Fruit fly (Drosophila melanogaster) whole organism, prepupa: ENCODE measurements around the gene Nthl1.

ENCODE experiments used
- CG10631 ChIP-seq: fragments of 200-800 bp; sonication (Bioruptor generic); optimal IDR thresholded peaks from 2 replicates; lab custom pipeline; 2016; ENCODE audit warnings: missing biosample characterization, missing genetic modification characterization
- CG10669 ChIP-seq: fragments of 200-800 bp; sonication (Bioruptor generic); optimal IDR thresholded peaks from 3 replicates; lab custom pipeline; 2018; ENCODE audit warnings: missing biosample characterization, mild to moderate bottlenecking, missing genetic modification characterization, moderate library complexity
- CG11294 ChIP-seq: fragments of 200-800 bp; sonication (Bioruptor generic); IDR thresholded peaks from 2 replicates; pipeline ENCODE4 v1.3.6; 2022; ENCODE audit warnings: missing biosample characterization, missing genetic modification characterization
- CG11762 ChIP-seq: fragments of 200-800 bp; sonication (Bioruptor generic); optimal IDR thresholded peaks from 3 replicates; lab custom pipeline; 2016; ENCODE audit warnings: missing biosample characterization, missing genetic modification characterization; ENCODE audit not compliant: insufficient read depth
- CG11902 ChIP-seq: fragments of 200-800 bp; sonication (Bioruptor generic); optimal IDR thresholded peaks from 3 replicates; lab custom pipeline; 2016; ENCODE audit warnings: missing biosample characterization, missing genetic modification characterization
- CG15336 ChIP-seq: fragments of 200-800 bp; sonication (Bioruptor generic); IDR thresholded peaks from 2 replicates; pipeline ENCODE4 v1.3.6; 2022; ENCODE audit warnings: missing biosample characterization, missing genetic modification characterization
- CG1621 ChIP-seq: fragments of 200-800 bp; sonication (Bioruptor generic); optimal IDR thresholded peaks from 3 replicates; lab custom pipeline; 2018; ENCODE audit warnings: missing biosample characterization, mild to moderate bottlenecking, missing genetic modification characterization
- CG16779 ChIP-seq: fragments of 200-800 bp; sonication (Bioruptor generic); optimal IDR thresholded peaks from 3 replicates; lab custom pipeline; 2017; ENCODE audit warnings: missing biosample characterization, mild to moderate bottlenecking, missing genetic modification characterization
- CG31627 ChIP-seq: fragments of 200-800 bp; sonication (Bioruptor generic); optimal IDR thresholded peaks from 3 replicates; lab custom pipeline; 2016; ENCODE audit warnings: missing biosample characterization, missing genetic modification characterization
- CG32006 ChIP-seq: fragments of 200-800 bp; sonication (Bioruptor generic); optimal IDR thresholded peaks from 3 replicates; lab custom pipeline; 2017; ENCODE audit warnings: missing biosample characterization, mild to moderate bottlenecking, missing genetic modification characterization
- CG34406 ChIP-seq: fragments of 200-800 bp; sonication (Bioruptor generic); optimal IDR thresholded peaks from 3 replicates; lab custom pipeline; 2016; ENCODE audit warnings: missing biosample characterization, missing genetic modification characterization
- CG3919 ChIP-seq: fragments of 200-800 bp; sonication (Bioruptor generic); optimal IDR thresholded peaks from 3 replicates; lab custom pipeline; 2016; ENCODE audit warnings: missing biosample characterization, missing genetic modification characterization
- CG4318 ChIP-seq: fragments of 200-800 bp; sonication (Bioruptor generic); optimal IDR thresholded peaks from 3 replicates; lab custom pipeline; 2017; ENCODE audit warnings: missing biosample characterization, mild to moderate bottlenecking, missing genetic modification characterization
- CG6163 ChIP-seq: fragments of 200-800 bp; sonication (Bioruptor generic); IDR thresholded peaks from 3 replicates; pipeline ENCODE4 v1.3.6; 2022; ENCODE audit warnings: missing biosample characterization, missing genetic modification characterization
- CG6276 ChIP-seq: fragments of 200-800 bp; sonication (Bioruptor generic); optimal IDR thresholded peaks from 2 replicates; lab custom pipeline; 2017; ENCODE audit warnings: missing biosample characterization, mild to moderate bottlenecking, missing genetic modification characterization
- CG6808 ChIP-seq: fragments of 200-800 bp; sonication (Bioruptor generic); optimal IDR thresholded peaks from 3 replicates; lab custom pipeline; 2017; ENCODE audit warnings: missing biosample characterization, missing genetic modification characterization, mild to moderate bottlenecking, moderate library complexity, missing genetic modification reagents
- CG7368 ChIP-seq: fragments of 200-800 bp; sonication (Bioruptor generic); optimal IDR thresholded peaks from 3 replicates; lab custom pipeline; 2016; ENCODE audit warnings: missing biosample characterization, missing genetic modification characterization
- CG8119 ChIP-seq: fragments of 200-800 bp; sonication (Bioruptor generic); IDR thresholded peaks from 3 replicates; pipeline ENCODE4 v1.3.6; 2022; ENCODE audit warnings: missing biosample characterization, missing genetic modification characterization
- CG8319 ChIP-seq: fragments of 200-800 bp; sonication (Bioruptor generic); optimal IDR thresholded peaks from 3 replicates; lab custom pipeline; 2016; ENCODE audit warnings: missing biosample characterization, missing genetic modification characterization
- CG8632 ChIP-seq: fragments of 200-800 bp; sonication (Bioruptor generic); optimal IDR thresholded peaks from 3 replicates; lab custom pipeline; 2016; ENCODE audit warnings: missing biosample characterization, missing genetic modification characterization
- Eip75B ChIP-seq: fragments of 200-800 bp; sonication (Bioruptor generic); optimal IDR thresholded peaks from 3 replicates; lab custom pipeline; 2016; ENCODE audit warnings: missing biosample characterization, missing genetic modification characterization
- Eip78C ChIP-seq: fragments of 200-800 bp; sonication (Bioruptor generic); peaks from one replicate; lab custom pipeline; 2016; ENCODE audit warnings: missing biosample characterization, missing genetic modification characterization
- Eip93F ChIP-seq: fragments of 200-800 bp; sonication (Bioruptor generic); optimal IDR thresholded peaks from 2 replicates; lab custom pipeline; 2016; ENCODE audit warnings: missing biosample characterization, mild to moderate bottlenecking, missing genetic modification characterization
- Gug ChIP-seq: fragments of 200-800 bp; sonication (Bioruptor generic); IDR thresholded peaks from 2 replicates; pipeline ENCODE4 v1.3.6; 2022; ENCODE audit warnings: missing biosample characterization, missing genetic modification characterization
- Hr38 ChIP-seq: sonication (Bioruptor generic); optimal IDR thresholded peaks from 2 replicates; lab custom pipeline; 2016; ENCODE audit warnings: missing biosample characterization, missing genetic modification characterization
- Hr39 ChIP-seq: fragments of 200-800 bp; sonication (Bioruptor generic); optimal IDR thresholded peaks from 2 replicates; lab custom pipeline; 2016; ENCODE audit warnings: missing biosample characterization, missing genetic modification characterization
- Met ChIP-seq: fragments of 200-800 bp; sonication (Bioruptor generic); optimal IDR thresholded peaks from 3 replicates; lab custom pipeline; 2016; ENCODE audit warnings: missing biosample characterization, missing genetic modification characterization
- OdsH ChIP-seq: fragments of 200-800 bp; sonication (Bioruptor generic); optimal IDR thresholded peaks from 3 replicates; lab custom pipeline; 2016; ENCODE audit warnings: missing biosample characterization, missing genetic modification characterization
- Sox102F ChIP-seq: fragments of 200-800 bp; sonication (Bioruptor generic); optimal IDR thresholded peaks from 2 replicates; lab custom pipeline; 2016; ENCODE audit warnings: missing biosample characterization, mild to moderate bottlenecking, missing genetic modification characterization
- Sox14 ChIP-seq: fragments of 200-800 bp; sonication (Bioruptor generic); optimal IDR thresholded peaks from 3 replicates; lab custom pipeline; 2016; ENCODE audit warnings: missing biosample characterization, missing genetic modification characterization
- Sox15 ChIP-seq: fragments of 200-800 bp; sonication (Bioruptor generic); optimal IDR thresholded peaks from 3 replicates; lab custom pipeline; 2016; ENCODE audit warnings: missing biosample characterization, missing genetic modification characterization
- achi ChIP-seq: fragments of 200-800 bp; sonication (Bioruptor generic); optimal IDR thresholded peaks from 3 replicates; lab custom pipeline; 2016; ENCODE audit warnings: missing biosample characterization, missing genetic modification characterization
- dac ChIP-seq: fragments of 200-800 bp; sonication (Bioruptor generic); optimal IDR thresholded peaks from 2 replicates; lab custom pipeline; 2017; ENCODE audit warnings: missing biosample characterization, mild to moderate bottlenecking, missing genetic modification characterization
- dsx ChIP-seq: fragments of 200-800 bp; optimal IDR thresholded peaks from 3 replicates; lab custom pipeline; 2019; ENCODE audit warnings: missing biosample characterization, mild to moderate bottlenecking, missing genetic modification characterization, moderate library complexity; ENCODE audit not compliant: poor library complexity, severe bottlenecking
- eg ChIP-seq: fragments of 200-800 bp; sonication (Bioruptor generic); IDR thresholded peaks from 3 replicates; pipeline ENCODE4 v1.3.6; 2022; ENCODE audit warnings: missing biosample characterization, missing genetic modification characterization
- esn ChIP-seq: fragments of 200-800 bp; sonication (Bioruptor generic); optimal IDR thresholded peaks from 2 replicates; lab custom pipeline; 2016; ENCODE audit warnings: missing biosample characterization, mild to moderate bottlenecking, missing genetic modification characterization, moderate library complexity
- fd59A ChIP-seq: fragments of 200-800 bp; sonication (Bioruptor generic); optimal IDR thresholded peaks from 2 replicates; lab custom pipeline; 2017; ENCODE audit warnings: missing biosample characterization, mild to moderate bottlenecking, missing genetic modification characterization, missing genetic modification reagents
- fd85E ChIP-seq: fragments of 200-800 bp; sonication (Bioruptor generic); optimal IDR thresholded peaks from 3 replicates; lab custom pipeline; 2016; ENCODE audit warnings: missing biosample characterization, missing genetic modification characterization
- fkh ChIP-seq: fragments of 200-800 bp; sonication (Bioruptor generic); optimal IDR thresholded peaks from 3 replicates; lab custom pipeline; 2017; ENCODE audit warnings: missing biosample characterization, mild to moderate bottlenecking, missing genetic modification characterization, moderate library complexity
- lz ChIP-seq: fragments of 200-800 bp; sonication (Bioruptor generic); optimal IDR thresholded peaks from 3 replicates; lab custom pipeline; 2016; ENCODE audit warnings: missing biosample characterization, missing genetic modification characterization
- net ChIP-seq: fragments of 200-800 bp; sonication (Bioruptor generic); optimal IDR thresholded peaks from 3 replicates; lab custom pipeline; 2016; ENCODE audit warnings: missing biosample characterization, missing genetic modification characterization
- pdm3 ChIP-seq: fragments of 200-800 bp; sonication (Bioruptor generic); optimal IDR thresholded peaks from 3 replicates; lab custom pipeline; 2016; ENCODE audit warnings: missing biosample characterization, missing genetic modification characterization
- salr ChIP-seq, 2 experiments: fragments of 200-800 bp; sonication (Bioruptor generic); optimal IDR thresholded peaks; 3 replicates each; lab custom pipeline; 2016 to 2018; ENCODE audit warnings: missing biosample characterization in 2 of 2, missing genetic modification characterization in 2 of 2, mild to moderate bottlenecking in 1 of 2
- ss ChIP-seq, 2 experiments: fragments of 200-800 bp; sonication (Bioruptor generic); optimal IDR thresholded peaks; 2 replicates in 1 of 2; 3 replicates in 1 of 2; lab custom pipeline; 2017 to 2018; ENCODE audit warnings: mild to moderate bottlenecking in 2 of 2, missing biosample characterization in 2 of 2, missing genetic modification characterization in 2 of 2, moderate library complexity in 1 of 2
- svp ChIP-seq: fragments of 200-800 bp; sonication (Bioruptor generic); peaks from one replicate; lab custom pipeline; 2016; ENCODE audit warnings: missing biosample characterization, missing genetic modification characterization
- topi ChIP-seq: fragments of 200-800 bp; sonication (Bioruptor generic); optimal IDR thresholded peaks from 3 replicates; lab custom pipeline; 2016; ENCODE audit warnings: missing biosample characterization, missing genetic modification characterization
- vri ChIP-seq: fragments of 200-800 bp; sonication (Bioruptor generic); optimal IDR thresholded peaks from 3 replicates; lab custom pipeline; 2016; ENCODE audit warnings: missing biosample characterization, mild to moderate bottlenecking, missing genetic modification characterization

Gene Nthl1

DNA sequence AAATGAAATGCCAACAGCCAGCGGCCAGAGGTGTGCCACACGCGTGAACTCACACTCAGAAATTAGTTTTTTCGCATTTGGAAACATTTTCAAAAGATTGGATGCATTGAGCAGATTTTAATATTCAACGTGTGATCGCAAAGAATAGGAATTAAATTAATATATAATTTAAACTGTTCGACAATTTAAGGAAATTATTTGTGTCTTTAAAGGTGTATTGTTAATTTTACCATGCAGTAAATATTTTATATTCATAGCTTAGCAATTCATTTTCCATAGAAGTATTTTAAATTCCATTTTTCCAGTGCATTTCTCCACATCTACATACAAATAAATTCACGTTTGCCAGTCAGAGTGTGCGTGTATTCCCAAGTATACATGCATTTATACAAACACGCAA, 12.0 kb upstream of the Nthl1 start (continued):
- no peak for TF ChIP-seq CG11762 (GFP tag; lab: Kevin White, UChicago)
- TF ChIP-seq OdsH (GFP tag; lab: Kevin White, UChicago) = peak; percentile 30
- TF ChIP-seq net (GFP tag; lab: Kevin White, UChicago) = no peak
- TF ChIP-seq Sox15 = no peak
- TF ChIP-seq dac (GFP tag; lab: Kevin White, UChicago) = no peak
- peak; percentile 75 for TF ChIP-seq Eip78C (GFP tag; lab: Kevin White, UChicago)
- TF ChIP-seq svp (GFP tag; lab: Kevin White, UChicago) = peak; percentile 76
- peak; percentile 41; the same call in 2 of the 3 replicates for TF ChIP-seq CG8119 (GFP tag; lab: Robert Waterston, UW)
- peak; percentile 15 for TF ChIP-seq achi (GFP tag; lab: Kevin White, UChicago)
- no peak for TF ChIP-seq CG8319 (GFP tag; lab: Kevin White, UChicago)
- TF ChIP-seq CG15336 = peak; percentile 30
- no peak for TF ChIP-seq CG11902 (GFP tag; lab: Kevin White, UChicago)
- no peak for TF ChIP-seq CG4318
- no peak for TF ChIP-seq CG1621
- TF ChIP-seq vri = no peak
- TF ChIP-seq CG32006 = peak; percentile 21
- TF ChIP-seq Sox14 = no peak

DNA sequence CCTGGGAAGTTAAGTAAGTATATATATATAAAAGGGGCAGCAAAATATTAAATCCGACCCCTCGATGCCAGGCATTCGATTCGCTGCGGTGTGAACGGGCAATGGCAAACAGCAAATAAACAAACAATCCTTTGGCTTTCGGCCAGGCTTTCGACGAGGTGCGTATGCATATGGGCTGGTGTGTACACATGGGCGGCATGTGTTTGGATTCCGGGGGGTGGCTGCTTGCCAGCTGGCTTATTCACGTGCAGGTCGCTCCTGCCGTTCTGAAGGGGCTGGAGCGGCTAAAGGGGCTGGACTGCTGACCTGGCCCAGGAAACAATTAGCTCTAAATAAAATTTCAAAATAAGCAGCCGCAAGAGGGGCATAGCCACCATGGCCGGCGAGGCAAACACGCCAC, 9.7 kb upstream of the Nthl1 start:
- TF ChIP-seq svp (GFP tag; lab: Kevin White, UChicago) = peak; percentile 54
- TF ChIP-seq CG16779 (tag; lab: Kevin White, UChicago) = no peak
- TF ChIP-seq fkh (GFP tag; lab: Kevin White, UChicago) = peak; percentile 2
- TF ChIP-seq CG3919 = no peak
- TF ChIP-seq CG31627 (GFP tag; lab: Kevin White, UChicago) = no peak
- TF ChIP-seq CG6163 (GFP tag; lab: Robert Waterston, UW) = 0 out of 3 replicates have a peak, but pooled peaks have one; percentile 25
- no peak for TF ChIP-seq CG11294 (GFP tag; lab: Robert Waterston, UW)

DNA sequence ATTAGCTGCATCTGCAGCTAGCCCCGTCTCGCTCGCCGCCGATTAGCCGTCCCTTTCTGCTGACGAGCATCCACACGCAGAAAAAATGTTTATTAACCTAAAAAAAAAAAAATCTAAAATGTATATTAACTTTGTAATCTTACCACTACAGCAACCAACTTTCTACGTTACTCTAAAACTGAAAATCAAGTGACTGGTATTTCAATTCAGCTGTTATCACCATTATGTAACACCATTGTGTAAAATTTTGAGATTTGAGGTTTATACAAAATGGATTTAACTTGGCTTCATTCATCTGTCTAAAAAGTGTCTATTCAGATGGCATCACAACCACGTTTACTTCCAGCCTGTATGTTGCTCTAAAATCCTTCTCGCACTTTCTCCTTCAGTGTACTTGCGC, 8.8 kb upstream of the Nthl1 start:
- TF ChIP-seq Sox102F (GFP tag; lab: Kevin White, UChicago) (no peak), Sox15 (peak; percentile 4), CG8632 (no peak), ss (GFP tag; optimal IDR thresholded peaks at IDR 0.05; lab: Kevin White, UChicago) (peak in 1 of 2 experiments; percentile 4), CG6163 (GFP tag; lab: Robert Waterston, UW) (no peak), CG7368 (GFP tag; lab: Kevin White, UChicago) (peak; percentile 13), Met (peak; percentile 53), Eip75B (peak; percentile 46), fd85E (GFP tag; lab: Kevin White, UChicago) (no peak), Hr39 (GFP tag; lab: Kevin White, UChicago) (peak; percentile 40), fkh (GFP tag; lab: Kevin White, UChicago) (no peak), Eip93F (GFP tag; lab: Kevin White, UChicago) (no peak), eg (GFP tag; lab: Robert Waterston, UW) (no peak; the same call in 2 of the 3 replicates), lz (GFP tag; lab: Kevin White, UChicago) (peak; percentile 23), CG15336 (no peak), salr (GFP tag; optimal IDR thresholded peaks at IDR 0.05; lab: Kevin White, UChicago) (peak in 1 of 2 experiments; percentile 31), vri (no peak), CG3919 (peak; percentile 48), CG31627 (GFP tag; lab: Kevin White, UChicago) (no peak), topi (GFP tag; lab: Kevin White, UChicago) (peak; percentile 34), Eip78C (GFP tag; lab: Kevin White, UChicago) (peak; percentile 81), esn (peak; percentile 48), CG11762 (GFP tag; lab: Kevin White, UChicago) (peak; percentile 41), pdm3 (GFP tag; lab: Kevin White, UChicago) (peak; percentile 59), Gug (peak; percentile 9; the same call in 1 of the 2 replicates), svp (GFP tag; lab: Kevin White, UChicago) (no peak), fd59A (GFP tag; lab: Kevin White, UChicago) (peak; percentile 56), CG10631 (GFP tag; lab: Kevin White, UChicago) (peak; percentile 52), CG10669 (GFP tag; lab: Kevin White, UChicago) (peak; percentile 35), CG8119 (GFP tag; lab: Robert Waterston, UW) (0 out of 3 replicates have a peak, but pooled peaks have one; percentile 14), CG6276 (GFP tag; lab: Kevin White, UChicago) (peak; percentile 7), dsx (no peak), CG32006 (peak; percentile 66), CG34406 (GFP tag; lab: Kevin White, UChicago) (peak; percentile 6), Sox14 (peak; percentile 12), CG6808 (GFP tag; lab: Kevin White, UChicago) (peak; percentile 36), Hr38 (GFP tag; lab: Kevin White, UChicago) (no peak)
